Worm (Caenorhabditis elegans) whole organism, L2 larva: ENCODE measurements around the gene W01H2.2.
A peak's percentile ranks its signal among the peaks of the same experiment; 100 is the strongest.

Source experiments
- R02D3.7 ChIP-seq: fragments of 150-350 bp; optimal IDR thresholded peaks from 2 replicates; lab custom pipeline; 2014; ENCODE audit warnings: missing biosample characterization, missing genetic modification characterization
- aly-2 ChIP-seq: fragments of 150-350 bp; optimal IDR thresholded peaks from 2 replicates; lab custom pipeline; 2014; ENCODE audit warnings: missing biosample characterization, missing genetic modification characterization
- ama-1 ChIP-seq: fragments of 150-350 bp; optimal IDR thresholded peaks from 2 replicates; lab custom pipeline; 2018; ENCODE audit warnings: inconsistent platforms
- ceh-82 ChIP-seq: fragments of 150-350 bp; optimal IDR thresholded peaks from 2 replicates; lab custom pipeline; 2014; ENCODE audit warnings: missing biosample characterization, missing genetic modification characterization
- gmeb-1 ChIP-seq: fragments of 150-350 bp; optimal IDR thresholded peaks from 2 replicates; lab custom pipeline; 2014; ENCODE audit warnings: missing biosample characterization, missing genetic modification characterization
- lin-39 ChIP-seq: fragments of 150-350 bp; optimal IDR thresholded peaks from 2 replicates; lab custom pipeline; 2014; ENCODE audit warnings: missing biosample characterization, missing genetic modification reagents, missing genetic modification characterization
- lsy-2 ChIP-seq, 2 experiments: fragments of 150-350 bp in 1 of 2; sonication (generic microtip) in 1 of 2; optimal IDR thresholded peaks; 2 replicates each; lab custom pipeline; 2014 to 2017; ENCODE audit warnings: missing biosample characterization in 2 of 2, missing genetic modification characterization in 2 of 2
- nhr-12 ChIP-seq: fragments of 150-350 bp; optimal IDR thresholded peaks from 2 replicates; lab custom pipeline; 2014; ENCODE audit warnings: missing biosample characterization, missing genetic modification characterization
- nhr-23 ChIP-seq: fragments of 150-350 bp; optimal IDR thresholded peaks from 2 replicates; lab custom pipeline; 2014; ENCODE audit warnings: missing biosample characterization, missing genetic modification reagents, missing genetic modification characterization
- skn-1 ChIP-seq: sonication (generic microtip); optimal IDR thresholded peaks from 2 replicates; lab custom pipeline; 2017; ENCODE audit warnings: missing biosample characterization, missing genetic modification characterization
- snpc-4 ChIP-seq: fragments of 150-350 bp; optimal IDR thresholded peaks from 2 replicates; lab custom pipeline; 2014; ENCODE audit warnings: missing biosample characterization, missing genetic modification characterization

ce11 chrX:4260297-4260696 is 42.0 kb upstream of the W01H2.2 start, which contains the start of gene C52B9.4:
- TF ChIP-seq ceh-82 (no peak), skn-1 (tag; lab: Kevin White, UChicago) (no peak), aly-2 (tag; lab: Kevin White, UChicago) (no peak), lin-39 (tag; lab: Kevin White, UChicago) (no peak), gmeb-1 (tag; lab: Kevin White, UChicago) (peak; percentile 19), nhr-23 (tag; lab: Kevin White, UChicago) (no peak), snpc-4 (tag; lab: Kevin White, UChicago) (no peak), nhr-12 (no peak), ama-1 (no peak), R02D3.7 (no peak), lsy-2 (tag; optimal IDR thresholded peaks at IDR 0.05; lab: Kevin White, UChicago) (peak in 1 of 2 experiments; percentile 56)
